Worm (Caenorhabditis elegans) whole organism, young adult: ENCODE data around the gene C10G8.4.

Experiments used
- dpl-1 ChIP-seq: fragments of 150-350 bp; optimal IDR thresholded peaks from 2 replicates; lab custom pipeline; 2014; ENCODE audit warnings: missing biosample characterization, missing genetic modification reagents, missing genetic modification characterization
- madf-8 ChIP-seq: fragments of 200-800 bp; sonication (Bioruptor generic); conservative IDR thresholded peaks from 2 replicates; pipeline ENCODE4 v1.3.6; 2022; ENCODE audit warnings: missing genetic modification reagents, missing genetic modification characterization, missing compliant biosample characterization
- nhr-27 ChIP-seq: fragments of 200-800 bp; sonication (Bioruptor generic); optimal IDR thresholded peaks from 2 replicates; lab custom pipeline; 2018; ENCODE audit warnings: mild to moderate bottlenecking, missing genetic modification characterization, moderate library complexity, missing compliant biosample characterization
- sdz-38 ChIP-seq: sonication (generic microtip); optimal IDR thresholded peaks from 2 replicates; lab custom pipeline; 2016; ENCODE audit warnings: missing genotype, missing genetic modification characterization, missing compliant biosample characterization

ce11 chrV:5311635-5312034 is at the start of gene C10G8.4:
- TF ChIP-seq dpl-1 (no peak), madf-8 (GFP tag; lab: Robert Waterston, UW) (no peak), nhr-27 (tag; lab: Kevin White, UChicago) (no peak), sdz-38 (tag; lab: Kevin White, UChicago) (no peak)
